Worm (Caenorhabditis elegans) whole organism, L1 larva: Measurements from ENCODE around the gene R02C2.1.

Experiments
- aha-1 ChIP-seq: fragments of 150-350 bp; optimal IDR thresholded peaks from 2 replicates; lab custom pipeline; 2014; ENCODE audit warnings: missing biosample characterization, missing genetic modification characterization
- dpl-1 ChIP-seq, 3 experiments: fragments of 150-350 bp in 2 of 3; sonication (generic microtip) in 1 of 3; optimal IDR thresholded peaks; 2 replicates each; lab custom pipeline; 2014 to 2017; ENCODE audit warnings: missing biosample characterization in 3 of 3, missing genetic modification characterization in 3 of 3, missing genetic modification reagents in 3 of 3
- hlh-4 ChIP-seq: sonication (generic microtip); optimal IDR thresholded peaks from 2 replicates; lab custom pipeline; 2016; ENCODE audit warnings: mild to moderate bottlenecking, missing genetic modification characterization, missing compliant biosample characterization
- lin-39 ChIP-seq: fragments of 150-350 bp; optimal IDR thresholded peaks from 2 replicates; lab custom pipeline; 2014; ENCODE audit warnings: missing biosample characterization, missing genetic modification reagents, missing genetic modification characterization
- nhr-19 ChIP-seq: fragments of 200-800 bp; sonication (Bioruptor generic); conservative IDR thresholded peaks from 2 replicates; pipeline ENCODE4 v1.3.6; 2022; ENCODE audit warnings: missing genetic modification characterization, missing compliant biosample characterization
- nhr-28 ChIP-seq: fragments of 150-350 bp; optimal IDR thresholded peaks from 2 replicates; lab custom pipeline; 2014; ENCODE audit warnings: missing biosample characterization, missing genetic modification characterization
- skn-1 ChIP-seq: fragments of 150-350 bp; optimal IDR thresholded peaks from 2 replicates; lab custom pipeline; 2014; ENCODE audit warnings: missing biosample characterization, missing genetic modification characterization
- vab-15 ChIP-seq: sonication (generic microtip); optimal IDR thresholded peaks from 2 replicates; lab custom pipeline; 2017; ENCODE audit warnings: missing genotype, mild to moderate bottlenecking, missing genetic modification characterization, missing compliant biosample characterization
- ztf-4 ChIP-seq: fragments of 150-350 bp; optimal IDR thresholded peaks from 2 replicates; lab custom pipeline; 2014; ENCODE audit warnings: missing biosample characterization, missing genetic modification characterization

DNA sequence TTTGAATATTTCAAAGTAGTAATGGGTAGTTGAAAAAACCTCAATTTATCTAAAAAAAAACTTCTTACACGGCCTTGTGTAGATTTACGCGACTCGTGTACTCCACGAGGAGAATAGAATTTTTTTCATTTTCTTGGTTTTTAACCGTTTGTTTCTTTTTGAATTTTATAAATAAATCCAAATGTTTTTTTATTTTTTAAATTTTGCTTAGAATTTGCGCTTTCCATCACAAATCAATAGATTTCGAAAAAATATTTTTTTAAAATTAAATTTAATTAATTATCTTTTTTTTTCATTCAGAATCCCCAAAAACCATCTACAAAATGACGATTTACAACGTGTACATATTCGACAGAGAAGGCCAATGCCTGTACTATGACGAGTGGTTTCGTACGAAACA, 36.7 kb downstream of the R02C2.1 start, which contains the start of gene trpp-1:
- TF ChIP-seq hlh-4 (tag; lab: Kevin White, UChicago) (no peak), dpl-1 (GFP tag; optimal IDR thresholded peaks at IDR 0.05; lab: Kevin White, UChicago) (no peak), skn-1 (no peak), aha-1 (no peak), vab-15 (no peak), lin-39 (tag; lab: Kevin White, UChicago) (no peak), nhr-19 (GFP tag; lab: Robert Waterston, UW) (no peak), ztf-4 (tag; lab: Kevin White, UChicago) (no peak), nhr-28 (no peak)
